Worm (Caenorhabditis elegans) whole organism, midembryonic: ENCODE results near the gene myrf-2.

Source experiments
- T22C8.4 ChIP-seq: fragments of 200-800 bp; sonication (Bioruptor generic); IDR thresholded peaks from 2 replicates; pipeline ENCODE4 v1.3.6; 2022; ENCODE audit warnings: missing genetic modification characterization, missing compliant biosample characterization
- flt-1 ChIP-seq: fragments of 200-800 bp; sonication (Bioruptor generic); IDR thresholded peaks from 2 replicates; pipeline ENCODE4 v1.3.6; 2022; ENCODE audit warnings: missing genetic modification characterization, missing compliant biosample characterization
- med-1 ChIP-seq: sonication (generic microtip); optimal IDR thresholded peaks from 2 replicates; lab custom pipeline; 2017; ENCODE audit warnings: missing genetic modification characterization, mild to moderate bottlenecking, missing compliant biosample characterization, antibody characterized with exemption, missing genetic modification reagents; ENCODE audit not compliant: insufficient read depth
- ztf-29 ChIP-seq: fragments of 200-800 bp; sonication (Bioruptor generic); IDR thresholded peaks from 2 replicates; pipeline ENCODE4 v1.3.6; 2022; ENCODE audit warnings: missing genetic modification reagents, missing genetic modification characterization, missing compliant biosample characterization

ce11 chrX:10170598-10170997 lies 23.6 kb downstream of the myrf-2 start:
- TF ChIP-seq ztf-29 (GFP tag; lab: Robert Waterston, UW) (no peak), flt-1 (GFP tag; lab: Robert Waterston, UW) (no peak), T22C8.4 (no peak), med-1 (GFP tag; lab: Kevin White, UChicago) (no peak)
